Worm (Caenorhabditis elegans): Measurements from ENCODE around the gene skr-18.

The skr-18 gene

ce11 chrIV:817879-818278, 22.6 kb upstream of the skr-18 start:
- TF ChIP-seq nhr-237 (tag; optimal IDR thresholded peaks at IDR 0.05): no peak
- TF ChIP-seq C34F6.9 (tag; optimal IDR thresholded peaks at IDR 0.05): no peak
- TF ChIP-seq sem-4 (tag; optimal IDR thresholded peaks at IDR 0.05): no peak
- TF ChIP-seq alr-1 (tag; optimal IDR thresholded peaks at IDR 0.05): no peak
- no peak for TF ChIP-seq R02D3.7 (tag; optimal IDR thresholded peaks at IDR 0.05)
- TF ChIP-seq dmd-4 (tag; optimal IDR thresholded peaks at IDR 0.05): no peak
- TF ChIP-seq lin-13 (GFP tag; optimal IDR thresholded peaks at IDR 0.05): no peak
- no peak for TF ChIP-seq mab-5 (tag; optimal IDR thresholded peaks at IDR 0.05)
- TF ChIP-seq fos-1 (tag; optimal IDR thresholded peaks at IDR 0.05): no peak
- TF ChIP-seq nhr-12 (tag; optimal IDR thresholded peaks at IDR 0.05): no peak
- TF ChIP-seq snpc-4 (tag; optimal IDR thresholded peaks at IDR 0.05): no peak
- TF ChIP-seq F13H6.1 (tag; optimal IDR thresholded peaks at IDR 0.05): no peak
- TF ChIP-seq aly-2 (tag; optimal IDR thresholded peaks at IDR 0.05): no peak
- TF ChIP-seq unc-62 (GFP tag; optimal IDR thresholded peaks at IDR 0.05): no peak

DNA sequence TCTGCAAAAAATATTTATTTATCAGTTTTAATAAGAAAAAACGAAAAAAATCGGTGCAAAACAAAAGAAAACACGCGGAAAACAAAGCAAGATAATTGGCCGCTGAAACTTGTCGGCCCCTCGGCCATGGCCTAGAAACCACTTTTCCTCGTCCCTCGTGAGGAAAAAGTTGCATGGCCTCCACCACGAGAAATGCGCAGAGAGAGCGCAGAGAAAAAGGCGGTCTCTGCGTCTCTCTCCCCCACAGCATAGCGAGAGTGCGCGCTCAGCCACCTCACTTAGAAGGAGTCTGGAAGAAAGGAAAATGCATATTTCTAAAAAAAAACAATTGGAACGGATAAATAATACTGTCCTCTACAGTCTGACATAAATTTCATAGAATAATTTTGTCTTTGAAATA, 18.1 kb upstream of the skr-18 start:
- TF ChIP-seq F13H6.1 (tag; optimal IDR thresholded peaks at IDR 0.05): peak; percentile 6
- TF ChIP-seq lsy-2 (tag; optimal IDR thresholded peaks at IDR 0.05): peak in 1 of 2 experiments; percentile 31
- peak; percentile 55 for TF ChIP-seq unc-55 (GFP tag; optimal IDR thresholded peaks at IDR 0.05)
- peak; percentile 29 for TF ChIP-seq gmeb-1 (tag; optimal IDR thresholded peaks at IDR 0.05)

DNA sequence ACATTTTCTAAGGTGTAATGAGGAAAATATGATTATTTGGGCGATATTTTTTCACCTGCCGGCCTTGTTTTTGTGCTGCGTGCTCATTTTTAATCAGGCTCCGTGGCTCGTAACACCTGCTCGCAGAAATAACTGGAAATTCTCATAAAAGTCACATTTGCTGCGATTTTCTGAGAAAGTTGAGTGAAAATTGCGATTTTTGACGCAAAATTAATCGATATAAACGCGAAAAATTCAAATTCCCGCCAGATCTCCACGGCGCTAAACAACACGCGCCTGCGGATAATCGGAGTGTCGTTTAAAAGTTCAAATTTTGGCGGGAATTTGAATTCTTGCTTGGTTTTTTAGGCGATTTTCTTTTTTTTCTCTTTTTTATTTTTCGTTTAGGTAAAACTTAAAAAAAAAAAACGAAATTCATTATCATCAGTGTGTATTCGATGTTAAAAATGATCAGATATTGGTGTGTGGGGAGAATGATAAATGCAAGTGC, 11.8 kb upstream of the skr-18 start, which contains the start of gene Y55F3BL.6:
Gene Y55F3BL.6 (minus strand): TSS at position 51 of the 490 bp plus-strand sequence.
- TF ChIP-seq nhr-25 (tag; optimal IDR thresholded peaks at IDR 0.05) (no peak), lin-11 (tag; optimal IDR thresholded peaks at IDR 0.05) (peak; percentile 34)

DNA sequence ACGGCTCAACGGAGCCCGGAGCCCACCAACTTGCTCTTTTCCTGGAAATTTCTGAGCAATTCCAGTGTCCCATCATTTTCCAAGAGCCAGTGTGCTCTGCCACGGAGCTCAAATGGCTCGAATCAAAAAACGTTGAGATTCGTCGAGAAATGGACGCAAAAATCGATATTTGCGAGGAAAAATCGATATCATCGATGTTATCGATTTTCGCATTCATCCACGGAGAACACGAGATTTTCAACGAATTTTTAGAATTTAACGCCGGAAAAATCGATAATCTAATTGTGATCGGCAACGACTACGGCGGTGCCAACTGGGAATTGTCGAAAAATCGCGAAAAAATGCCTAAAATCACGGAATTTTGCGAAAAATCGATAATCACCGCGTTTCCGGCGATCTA, 10.5 kb upstream of the skr-18 start:
- TF ChIP-seq nhr-237 (tag; optimal IDR thresholded peaks at IDR 0.05) (no peak), mdl-1 (tag; optimal IDR thresholded peaks at IDR 0.05) (no peak), lin-11 (tag; optimal IDR thresholded peaks at IDR 0.05) (no peak), unc-62 (GFP tag; optimal IDR thresholded peaks at IDR 0.05) (no peak), skn-1 (tag; optimal IDR thresholded peaks at IDR 0.05) (no peak)

DNA sequence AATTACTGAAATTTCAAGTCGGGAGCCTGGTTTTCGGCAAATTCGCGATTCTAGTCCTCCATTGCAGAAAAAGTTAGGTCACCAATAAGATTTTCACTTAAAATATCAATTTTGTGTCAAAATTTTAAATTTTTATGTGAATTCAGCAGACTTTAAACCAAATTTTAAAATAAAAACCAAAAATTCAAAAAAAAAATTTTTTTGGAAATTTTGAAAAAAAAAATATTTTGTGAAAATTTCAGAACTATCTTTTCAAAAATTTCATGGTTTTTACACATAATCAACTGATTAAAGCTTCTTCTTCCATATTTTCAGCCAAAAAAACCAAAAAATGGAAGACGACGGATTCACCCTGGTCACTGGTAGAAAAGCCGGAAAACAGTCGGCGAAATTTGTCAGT, 9.6 kb upstream of the skr-18 start, which contains the start of gene Y55F3BL.4:
Gene Y55F3BL.4 (plus strand): TSS at position 301 of the 400 bp plus-strand sequence.
- no peak for TF ChIP-seq lin-13 (GFP tag; optimal IDR thresholded peaks at IDR 0.05)
- TF ChIP-seq nhr-11 (tag; optimal IDR thresholded peaks at IDR 0.05): no peak
- TF ChIP-seq elt-1 (tag; optimal IDR thresholded peaks at IDR 0.05): no peak
- TF ChIP-seq snpc-4 (tag; optimal IDR thresholded peaks at IDR 0.05): no peak
- TF ChIP-seq ceh-16 (tag; optimal IDR thresholded peaks at IDR 0.05): no peak
- no peak for TF ChIP-seq nhr-6 (tag; optimal IDR thresholded peaks at IDR 0.05)
- TF ChIP-seq crh-2 (tag; optimal IDR thresholded peaks at IDR 0.05): no peak
- TF ChIP-seq ceh-82 (tag; optimal IDR thresholded peaks at IDR 0.05): no peak
- no peak for TF ChIP-seq lsy-2 (tag; optimal IDR thresholded peaks at IDR 0.05)
- TF ChIP-seq unc-39 (tag; optimal IDR thresholded peaks at IDR 0.05): no peak
- no peak for TF ChIP-seq skn-1 (tag; optimal IDR thresholded peaks at IDR 0.05)
- no peak for TF ChIP-seq sma-3 (GFP tag; optimal IDR thresholded peaks at IDR 0.05)
- TF ChIP-seq ztf-1 (GFP tag; conservative IDR thresholded peaks at IDR 0.05): no peak
- TF ChIP-seq ama-1 (optimal IDR thresholded peaks at IDR 0.05): no peak
- no peak for TF ChIP-seq unc-62 (GFP tag; optimal IDR thresholded peaks at IDR 0.05)

DNA sequence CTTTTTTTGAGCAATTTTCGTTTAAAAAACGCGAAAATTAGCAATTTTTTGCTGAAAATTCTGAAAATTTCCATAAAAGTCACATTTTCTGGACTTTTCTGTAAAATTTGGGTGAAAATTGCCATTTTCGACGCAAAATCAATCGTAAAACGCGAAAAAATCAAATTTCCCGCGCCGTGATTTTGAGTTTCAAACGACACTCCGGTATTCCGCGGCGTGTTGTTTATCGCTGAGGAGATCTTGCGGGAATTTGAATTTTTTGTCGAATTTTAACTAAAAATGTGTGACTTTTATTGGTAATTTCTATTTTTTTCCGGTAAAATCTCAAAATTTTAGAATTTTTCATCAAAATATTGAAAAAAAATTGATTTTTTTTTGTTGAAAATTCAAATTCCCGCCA, 5.9 kb upstream of the skr-18 start:
- no peak for TF ChIP-seq unc-55 (GFP tag; optimal IDR thresholded peaks at IDR 0.05)
- no peak for TF ChIP-seq nhr-25 (tag; optimal IDR thresholded peaks at IDR 0.05)
- no peak for TF ChIP-seq ztf-11 (tag; optimal IDR thresholded peaks at IDR 0.05)
- TF ChIP-seq nhr-23 (tag; optimal IDR thresholded peaks at IDR 0.05): no peak
- no peak for TF ChIP-seq gmeb-1 (tag; optimal IDR thresholded peaks at IDR 0.05)
- TF ChIP-seq Y55F3AM.14 (GFP tag; optimal IDR thresholded peaks at IDR 0.05): no peak
- TF ChIP-seq snpc-4 (tag; optimal IDR thresholded peaks at IDR 0.05): no peak
- TF ChIP-seq C34F6.9 (tag; optimal IDR thresholded peaks at IDR 0.05): no peak
- TF ChIP-seq dmd-4 (tag; optimal IDR thresholded peaks at IDR 0.05): no peak
- no peak for TF ChIP-seq ztf-1 (GFP tag; conservative IDR thresholded peaks at IDR 0.05)
- no peak for TF ChIP-seq F13H6.1 (tag; optimal IDR thresholded peaks at IDR 0.05)
- TF ChIP-seq ceh-82 (tag; optimal IDR thresholded peaks at IDR 0.05): no peak
- TF ChIP-seq sem-4 (tag; optimal IDR thresholded peaks at IDR 0.05): no peak
- TF ChIP-seq zag-1 (tag; optimal IDR thresholded peaks at IDR 0.05): no peak
- TF ChIP-seq egl-27 (tag; optimal IDR thresholded peaks at IDR 0.05): no peak
- no peak for TF ChIP-seq nhr-21 (tag; optimal IDR thresholded peaks at IDR 0.05)

Measured in whole organism, L2 larva.